Fruit fly (Drosophila melanogaster): ENCODE results near the gene Ppi1.

- TF ChIP-seq psq (optimal IDR thresholded peaks at IDR 0.05) (no peak), Sin3A (optimal IDR thresholded peaks at IDR 0.05) (no peak), Myc (optimal IDR thresholded peaks at IDR 0.05) (no peak), h (optimal IDR thresholded peaks at IDR 0.05) (no peak), insv (optimal IDR thresholded peaks at IDR 0.05) (no peak)
Measured at dm6 chr3R:30095855-30096254, 33.1 kb downstream of the Ppi1 start.

Data from Kc167 (cell line).